Worm (Caenorhabditis elegans): Measurements from ENCODE around the gene elmd-1.

DNA sequence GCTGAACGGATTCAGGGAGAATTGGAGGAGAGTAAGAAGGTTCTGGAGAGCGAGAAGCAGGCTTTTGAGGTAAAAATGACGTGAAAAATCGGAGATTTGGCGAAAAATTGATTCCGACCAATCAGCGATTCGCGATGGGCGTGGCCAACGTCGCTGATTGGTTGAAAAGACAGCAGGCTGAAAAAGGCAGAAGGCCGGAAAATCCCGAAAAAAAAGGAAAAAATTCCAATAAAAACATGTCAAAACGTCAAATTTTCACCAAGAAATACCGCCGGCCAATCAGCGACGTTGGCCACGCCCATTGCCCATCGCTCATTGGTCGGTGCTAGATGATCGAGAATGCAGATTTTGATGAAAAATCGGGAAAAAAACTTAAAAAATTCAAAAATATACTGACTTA is 27.7 kb downstream of the elmd-1 start:
- TF ChIP-seq pqm-1 (tag; optimal IDR thresholded peaks at IDR 0.05) (no peak), tbx-2 (tag; optimal IDR thresholded peaks at IDR 0.05) (no peak), hlh-30 (tag; optimal IDR thresholded peaks at IDR 0.05; ENCODE audit: insufficient read depth) (no peak), dve-1 (tag; optimal IDR thresholded peaks at IDR 0.05) (no peak)

All from whole organism, late embryonic.